Fruit fly (Drosophila melanogaster) whole organism, embryonic: ENCODE results near the gene Best2.

Source experiments
- Blimp-1 ChIP-seq: fragments of 200-800 bp; sonication (Bioruptor generic); optimal IDR thresholded peaks from 3 replicates; lab custom pipeline; 2018; ENCODE audit warnings: missing biosample characterization, missing genetic modification characterization, mild to moderate bottlenecking, moderate library complexity, missing genetic modification reagents
- CG10267 ChIP-seq: fragments of 200-800 bp; sonication (Bioruptor generic); optimal IDR thresholded peaks from 2 replicates; lab custom pipeline; 2018; ENCODE audit warnings: missing biosample characterization, mild to moderate bottlenecking, missing genetic modification characterization, moderate library complexity
- CG10543 ChIP-seq: fragments of 200-800 bp; sonication (Bioruptor generic); optimal IDR thresholded peaks from 3 replicates; lab custom pipeline; 2017; ENCODE audit warnings: missing biosample characterization, mild to moderate bottlenecking, missing genetic modification characterization, moderate library complexity
- CG10654 ChIP-seq: fragments of 200-800 bp; sonication (Bioruptor generic); optimal IDR thresholded peaks from 2 replicates; lab custom pipeline; 2016; ENCODE audit warnings: missing biosample characterization, missing genetic modification characterization
- CG11093 ChIP-seq: fragments of 200-800 bp; sonication (Bioruptor generic); IDR thresholded peaks from 3 replicates; pipeline ENCODE4 v1.3.6; 2022; ENCODE audit warnings: missing biosample characterization, missing genetic modification characterization
- CG11398 ChIP-seq: fragments of 200-800 bp; sonication (Bioruptor generic); optimal IDR thresholded peaks from 2 replicates; lab custom pipeline; 2016; ENCODE audit warnings: missing biosample characterization, missing genetic modification characterization
- CG11456 ChIP-seq: fragments of 200-800 bp; sonication (Bioruptor generic); IDR thresholded peaks from 3 replicates; pipeline ENCODE4 v1.3.6; 2022; ENCODE audit warnings: missing biosample characterization, missing genetic modification characterization
- CG13624 ChIP-seq: fragments of 200-800 bp; sonication (Bioruptor generic); optimal IDR thresholded peaks from 2 replicates; lab custom pipeline; 2016; ENCODE audit warnings: missing biosample characterization, missing genetic modification characterization
- CG13894 ChIP-seq: fragments of 200-800 bp; sonication (Bioruptor generic); optimal IDR thresholded peaks from 3 replicates; lab custom pipeline; 2018; ENCODE audit warnings: missing biosample characterization, mild to moderate bottlenecking, missing genetic modification characterization, moderate library complexity
- CG14014 ChIP-seq: fragments of 200-800 bp; sonication (Bioruptor generic); IDR thresholded peaks from 2 replicates; pipeline ENCODE4 v1.3.6; 2022; ENCODE audit warnings: missing biosample characterization, missing genetic modification characterization
- CG16863 ChIP-seq: fragments of 200-800 bp; sonication (Bioruptor generic); optimal IDR thresholded peaks from 3 replicates; lab custom pipeline; 2016; ENCODE audit warnings: missing biosample characterization, missing genetic modification characterization
- CG17568 ChIP-seq: fragments of 200-800 bp; sonication (Bioruptor generic); optimal IDR thresholded peaks from 2 replicates; lab custom pipeline; 2018; ENCODE audit warnings: missing biosample characterization, mild to moderate bottlenecking, missing genetic modification characterization, moderate library complexity
- CG17912 ChIP-seq: fragments of 200-800 bp; sonication (Bioruptor generic); optimal IDR thresholded peaks from 2 replicates; lab custom pipeline; 2018; ENCODE audit warnings: missing biosample characterization, mild to moderate bottlenecking, missing genetic modification characterization
- CG31224 ChIP-seq: fragments of 200-800 bp; sonication (Bioruptor generic); IDR thresholded peaks from 2 replicates; pipeline ENCODE4 v1.3.6; 2022; ENCODE audit warnings: missing biosample characterization, missing genetic modification characterization
- CG34224 ChIP-seq: fragments of 200-800 bp; sonication (Bioruptor generic); IDR thresholded peaks from 3 replicates; pipeline ENCODE4 v1.3.6; 2022; ENCODE audit warnings: missing biosample characterization, missing genetic modification characterization; ENCODE audit not compliant: partially characterized antibody
- CG34376 ChIP-seq: fragments of 200-800 bp; sonication (Bioruptor generic); optimal IDR thresholded peaks from 2 replicates; lab custom pipeline; 2018; ENCODE audit warnings: missing biosample characterization, mild to moderate bottlenecking, missing genetic modification characterization
- CG3847 ChIP-seq: fragments of 200-800 bp; sonication (Bioruptor generic); IDR thresholded peaks from 2 replicates; pipeline ENCODE4 v1.3.6; 2022; ENCODE audit warnings: missing biosample characterization, missing genetic modification characterization
- CG4328 ChIP-seq: fragments of 200-800 bp; sonication (Bioruptor generic); optimal IDR thresholded peaks from 3 replicates; lab custom pipeline; 2017; ENCODE audit warnings: missing biosample characterization, missing genetic modification reagents, missing genetic modification characterization
- CG4854 ChIP-seq: fragments of 200-800 bp; sonication (Bioruptor generic); optimal IDR thresholded peaks from 2 replicates; lab custom pipeline; 2016; ENCODE audit warnings: missing biosample characterization, missing genetic modification characterization, inconsistent platforms
- CG8290 ChIP-seq, 3 experiments: fragments of 200-800 bp; sonication (Bioruptor generic); optimal IDR thresholded peaks; 2 replicates each; lab custom pipeline; 2016 to 2019; ENCODE audit warnings: missing biosample characterization in 3 of 3, missing genetic modification characterization in 3 of 3, mild to moderate bottlenecking in 2 of 3, moderate library complexity in 1 of 3
- CG9727 ChIP-seq: fragments of 200-800 bp; sonication (Bioruptor generic); optimal IDR thresholded peaks from 3 replicates; lab custom pipeline; 2017; ENCODE audit warnings: missing biosample characterization, mild to moderate bottlenecking, missing genetic modification characterization
- CoRest ChIP-seq: fragments of 200-800 bp; sonication (Bioruptor generic); optimal IDR thresholded peaks from 3 replicates; lab custom pipeline; 2018; ENCODE audit warnings: missing biosample characterization, mild to moderate bottlenecking, missing genetic modification characterization, moderate library complexity
- Doc3 ChIP-seq: fragments of 200-800 bp; sonication (Bioruptor generic); IDR thresholded peaks from 3 replicates; pipeline ENCODE4 v1.3.6; 2022; ENCODE audit warnings: missing biosample characterization, missing genetic modification characterization; ENCODE audit not compliant: partially characterized antibody
- ERR ChIP-seq: fragments of 200-800 bp; sonication (Bioruptor generic); optimal IDR thresholded peaks from 2 replicates; lab custom pipeline; 2016; ENCODE audit warnings: missing biosample characterization, missing genetic modification characterization
- Gug ChIP-seq: fragments of 200-800 bp; sonication (Bioruptor generic); IDR thresholded peaks from 4 replicates; pipeline ENCODE4 v1.3.6; 2022; ENCODE audit warnings: missing biosample characterization, missing genetic modification characterization
- Lhr ChIP-seq: fragments of 200-800 bp; sonication (Bioruptor generic); optimal IDR thresholded peaks from 3 replicates; lab custom pipeline; 2017; ENCODE audit warnings: mild to moderate bottlenecking, missing biosample characterization, missing genetic modification reagents, missing genetic modification characterization
- Lpt ChIP-seq: fragments of >200 bp; optimal IDR thresholded peaks from 2 replicates; lab custom pipeline; 2018; ENCODE audit warnings: missing biosample characterization, missing genetic modification characterization
- Mad ChIP-seq: fragments of 200-800 bp; sonication (Bioruptor generic); optimal IDR thresholded peaks from 2 replicates; lab custom pipeline; 2016; ENCODE audit warnings: missing biosample characterization, missing genetic modification characterization
- Med ChIP-seq: fragments of 200-800 bp; sonication (Bioruptor generic); peaks from one replicate; lab custom pipeline; 2016; ENCODE audit warnings: missing biosample characterization, missing genetic modification characterization, mild to moderate bottlenecking, inconsistent platforms, moderate library complexity
- Oli ChIP-seq: fragments of 200-800 bp; sonication (Bioruptor generic); optimal IDR thresholded peaks from 2 replicates; lab custom pipeline; 2018; ENCODE audit warnings: missing biosample characterization, mild to moderate bottlenecking, missing genetic modification characterization, moderate library complexity
- Sox100B ChIP-seq: fragments of 200-800 bp; sonication (Bioruptor generic); optimal IDR thresholded peaks from 3 replicates; lab custom pipeline; 2018; ENCODE audit warnings: missing biosample characterization, mild to moderate bottlenecking, missing genetic modification characterization
- Spps ChIP-seq: fragments of 200-800 bp; sonication (Bioruptor generic); optimal IDR thresholded peaks from 2 replicates; lab custom pipeline; 2018; ENCODE audit warnings: missing biosample characterization, mild to moderate bottlenecking, missing genetic modification characterization
- amos ChIP-seq: fragments of 200-800 bp; sonication (Bioruptor generic); IDR thresholded peaks from 2 replicates; pipeline ENCODE4 v1.3.6; 2022; ENCODE audit warnings: missing biosample characterization, missing genetic modification characterization; ENCODE audit not compliant: partially characterized antibody
- caup ChIP-seq: fragments of 200-800 bp; sonication (Bioruptor generic); optimal IDR thresholded peaks from 3 replicates; lab custom pipeline; 2017; ENCODE audit warnings: missing biosample characterization, mild to moderate bottlenecking, missing genetic modification characterization, moderate library complexity; ENCODE audit not compliant: severe bottlenecking
- chif ChIP-seq, 2 experiments: fragments of 200-800 bp; sonication (Bioruptor generic); optimal IDR thresholded peaks; 3 replicates each; lab custom pipeline; 2016; ENCODE audit warnings: missing biosample characterization in 2 of 2, missing genetic modification characterization in 2 of 2
- ci ChIP-seq: fragments of 200-800 bp; sonication (Bioruptor generic); IDR thresholded peaks from 3 replicates; pipeline ENCODE4 v1.3.6; 2022; ENCODE audit warnings: missing biosample characterization, missing genetic modification characterization
- dan ChIP-seq: fragments of 200-800 bp; sonication (Bioruptor generic); IDR thresholded peaks from 2 replicates; pipeline ENCODE4 v1.3.6; 2022; ENCODE audit warnings: missing biosample characterization, missing genetic modification characterization
- fu2 ChIP-seq: fragments of 200-800 bp; sonication (Bioruptor generic); optimal IDR thresholded peaks from 2 replicates; lab custom pipeline; 2016; ENCODE audit warnings: missing biosample characterization, missing genetic modification characterization
- ind ChIP-seq: fragments of 200-800 bp; sonication (Bioruptor generic); optimal IDR thresholded peaks from 3 replicates; lab custom pipeline; 2016; ENCODE audit warnings: missing biosample characterization, missing genetic modification characterization
- luna ChIP-seq: fragments of 200-800 bp; sonication (Bioruptor generic); optimal IDR thresholded peaks from 2 replicates; lab custom pipeline; 2016; ENCODE audit warnings: missing biosample characterization, missing genetic modification characterization
- nerfin-1 ChIP-seq: fragments of 200-800 bp; sonication (Bioruptor generic); optimal IDR thresholded peaks from 3 replicates; lab custom pipeline; 2019; ENCODE audit warnings: missing biosample characterization, mild to moderate bottlenecking, missing genetic modification characterization, moderate library complexity
- prd ChIP-seq, 3 experiments: fragments of >200 bp in 2 of 3; fragments of 200-800 bp in 1 of 3; sonication (Bioruptor generic) in 1 of 3; optimal IDR thresholded peaks in 2 of 3; IDR thresholded peaks in 1 of 3; 2 replicates in 2 of 3; 3 replicates in 1 of 3; pipeline versions ENCODE4 v1.3.6 to Lab custom; 2017 to 2022; ENCODE audit warnings: missing biosample characterization in 1 of 3, missing genetic modification characterization in 1 of 3
- ro ChIP-seq: fragments of 200-800 bp; sonication (Bioruptor generic); IDR thresholded peaks from 2 replicates; pipeline ENCODE4 v1.3.6; 2022; ENCODE audit warnings: missing biosample characterization, missing genetic modification characterization
- sens ChIP-seq: fragments of 200-800 bp; sonication (Bioruptor generic); peaks from one replicate; lab custom pipeline; 2016; ENCODE audit warnings: missing biosample characterization, missing genetic modification characterization
- stwl ChIP-seq: fragments of 200-800 bp; sonication (Bioruptor generic); optimal IDR thresholded peaks from 3 replicates; lab custom pipeline; 2018; ENCODE audit warnings: missing biosample characterization, mild to moderate bottlenecking, missing genetic modification characterization, moderate library complexity
- tll ChIP-seq, 2 experiments: fragments of 200-800 bp in 1 of 2; fragments of >200 bp in 1 of 2; sonication (Bioruptor generic) in 1 of 2; optimal IDR thresholded peaks; 2 replicates each; lab custom pipeline; 2017 to 2019; ENCODE audit warnings: missing biosample characterization in 2 of 2, missing genetic modification characterization in 2 of 2, mild to moderate bottlenecking in 1 of 2, moderate library complexity in 1 of 2
- usp ChIP-seq: fragments of >200 bp; optimal IDR thresholded peaks from 2 replicates; lab custom pipeline; 2017; ENCODE audit warnings: missing biosample characterization, missing genetic modification characterization

Gene Best2

DNA sequence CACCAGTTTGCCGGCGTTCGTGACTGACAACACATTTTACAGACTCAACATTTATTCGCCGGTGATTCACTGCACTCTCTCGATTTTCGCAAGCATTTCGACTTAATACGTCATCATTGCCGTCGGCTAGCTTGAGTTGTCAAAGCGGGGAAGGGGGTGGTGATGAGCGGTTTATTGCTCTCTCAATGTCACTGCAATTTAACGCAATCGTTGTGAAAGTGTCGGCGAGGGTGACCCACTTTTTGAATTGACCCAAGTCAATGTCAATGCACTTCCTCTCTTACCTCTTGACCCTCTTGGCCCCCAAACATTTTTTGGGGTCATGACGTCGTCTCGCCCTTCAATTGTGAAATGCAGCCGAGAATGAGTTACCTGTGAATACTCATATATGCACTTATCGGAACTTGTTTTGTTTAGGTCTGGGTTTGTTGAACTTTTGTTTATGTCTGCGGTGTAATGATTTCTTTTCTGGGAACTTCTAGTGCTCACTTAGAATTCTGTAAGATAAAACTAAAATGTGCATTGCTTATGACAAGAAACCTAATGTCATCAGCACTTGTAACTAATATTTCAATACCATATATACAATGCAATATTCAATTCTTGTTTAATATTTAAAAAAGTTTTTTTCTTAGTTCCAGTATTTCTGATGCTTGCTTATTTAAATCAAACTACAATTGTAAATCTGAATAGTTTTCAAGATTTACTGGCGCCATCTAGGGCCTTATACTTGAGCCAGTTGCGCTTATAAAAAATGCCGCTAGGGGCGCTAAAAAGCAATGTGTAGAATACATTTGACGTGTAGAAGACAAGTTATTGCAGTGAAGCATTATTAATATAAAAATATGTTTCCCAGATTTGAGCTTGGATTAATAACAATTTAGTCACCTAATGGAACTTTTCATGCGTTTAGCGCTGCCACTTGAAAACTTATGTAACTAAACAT, 7.7 kb upstream of the Best2 start (continued):
- TF ChIP-seq Med (GFP tag; lab: Kevin White, UChicago), result peak; percentile 92
- peak; percentile 45 for TF ChIP-seq stwl (tag; lab: Kevin White, UChicago)
- peak; percentile 50 for TF ChIP-seq Mad (GFP tag; lab: Kevin White, UChicago)
- no peak for TF ChIP-seq prd (optimal IDR thresholded peaks at IDR 0.05; lab: Kevin White, UChicago)
- peak; percentile 59; the same call in 2 of the 3 replicates for TF ChIP-seq prd (GFP tag; IDR thresholded peaks at IDR 0.05; lab: Robert Waterston, UW)
- no peak for TF ChIP-seq CG11398
- no peak for TF ChIP-seq CG13894 (tag; lab: Kevin White, UChicago)
- TF ChIP-seq Doc3 (GFP tag; lab: Robert Waterston, UW), result no peak
- TF ChIP-seq nerfin-1 (tag; lab: Kevin White, UChicago), result no peak
- TF ChIP-seq amos, result peak; percentile 72
- peak; percentile 34 for TF ChIP-seq caup (GFP tag; lab: Kevin White, UChicago)
- TF ChIP-seq CG13624 (GFP tag; lab: Kevin White, UChicago), result peak; percentile 54
- no peak for TF ChIP-seq CG31224 (GFP tag; lab: Robert Waterston, UW)
- TF ChIP-seq Gug (GFP tag; lab: Robert Waterston, UW), result 0 out of 4 replicates have a peak, but pooled peaks have one; percentile 21
- TF ChIP-seq usp (GFP tag; lab: Kevin White, UChicago), result no peak
- TF ChIP-seq CoRest (tag; lab: Kevin White, UChicago), result peak; percentile 62
- peak; percentile 5 for TF ChIP-seq CG17912 (GFP tag; lab: Kevin White, UChicago)
- TF ChIP-seq chif (GFP tag; optimal IDR thresholded peaks at IDR 0.05; lab: Kevin White, UChicago), result peak; percentile 3 to 63
- peak; percentile 43 for TF ChIP-seq ind
- TF ChIP-seq Blimp-1, result peak; percentile 22
- TF ChIP-seq CG16863 (GFP tag; lab: Kevin White, UChicago), result no peak
- TF ChIP-seq CG3847 (GFP tag; lab: Robert Waterston, UW), result peak; percentile 58
- no peak for TF ChIP-seq ERR (GFP tag; lab: Kevin White, UChicago)
- no peak for TF ChIP-seq Lpt (GFP tag; lab: Kevin White, UChicago)
- no peak for TF ChIP-seq CG4328 (GFP tag; lab: Kevin White, UChicago)
- peak; percentile 27 for TF ChIP-seq CG8290 (GFP tag; optimal IDR thresholded peaks at IDR 0.05; lab: Kevin White, UChicago)
- peak in 1 of 2 experiments; percentile 54 for TF ChIP-seq CG8290 (tag; optimal IDR thresholded peaks at IDR 0.05; lab: Kevin White, UChicago)
- no peak for TF ChIP-seq CG10654 (GFP tag; lab: Kevin White, UChicago)
- no peak for TF ChIP-seq CG17568
- peak; percentile 46 for TF ChIP-seq Lhr (GFP tag; lab: Kevin White, UChicago)
- no peak for TF ChIP-seq CG11093
- TF ChIP-seq fu2 (GFP tag; lab: Kevin White, UChicago), result peak; percentile 6
- no peak for TF ChIP-seq CG9727 (GFP tag; lab: Kevin White, UChicago)
- TF ChIP-seq tll (GFP tag; optimal IDR thresholded peaks at IDR 0.05; lab: Kevin White, UChicago), result no peak
- TF ChIP-seq CG10267 (tag; lab: Kevin White, UChicago), result peak; percentile 42
- peak; percentile 91 for TF ChIP-seq CG11456
- peak; percentile 19 for TF ChIP-seq Oli (tag; lab: Kevin White, UChicago)
- TF ChIP-seq CG34376 (GFP tag; lab: Kevin White, UChicago), result no peak
- TF ChIP-seq sens (GFP tag; lab: Kevin White, UChicago), result peak; percentile 94
- TF ChIP-seq CG14014 (GFP tag; lab: Robert Waterston, UW), result peak; percentile 30; the same call in 1 of the 2 replicates
- TF ChIP-seq CG34224 (GFP tag; lab: Robert Waterston, UW), result no peak
- TF ChIP-seq ci, result peak; percentile 68; the same call in 1 of the 3 replicates
- TF ChIP-seq Spps (tag; lab: Kevin White, UChicago), result no peak
- peak; percentile 56 for TF ChIP-seq CG4854 (GFP tag; lab: Kevin White, UChicago)
- no peak for TF ChIP-seq dan (GFP tag; lab: Robert Waterston, UW)
- TF ChIP-seq Sox100B, result no peak
- no peak for TF ChIP-seq luna
- no peak for TF ChIP-seq CG10543 (GFP tag; lab: Kevin White, UChicago)
- TF ChIP-seq ro (GFP tag; lab: Robert Waterston, UW), result no peak
